Worm (Caenorhabditis elegans) whole organism, midembryonic: ENCODE data around the gene C29E4.15.

Experiments
- T22C8.4 ChIP-seq: fragments of 200-800 bp; sonication (Bioruptor generic); IDR thresholded peaks from 2 replicates; pipeline ENCODE4 v1.3.6; 2022; ENCODE audit warnings: missing genetic modification characterization, missing compliant biosample characterization
- cog-1 ChIP-seq: sonication (generic microtip); optimal IDR thresholded peaks from 2 replicates; lab custom pipeline; 2016; ENCODE audit warnings: missing genetic modification characterization, missing compliant biosample characterization
- flt-1 ChIP-seq: fragments of 200-800 bp; sonication (Bioruptor generic); IDR thresholded peaks from 2 replicates; pipeline ENCODE4 v1.3.6; 2022; ENCODE audit warnings: missing genetic modification characterization, missing compliant biosample characterization
- klf-2 ChIP-seq: fragments of 200-800 bp; sonication (Bioruptor generic); conservative IDR thresholded peaks from 2 replicates; pipeline ENCODE4 v1.3.6; 2022; ENCODE audit warnings: missing genetic modification reagents, missing genetic modification characterization, missing compliant biosample characterization
- med-1 ChIP-seq: sonication (generic microtip); optimal IDR thresholded peaks from 2 replicates; lab custom pipeline; 2017; ENCODE audit warnings: missing genetic modification characterization, mild to moderate bottlenecking, missing compliant biosample characterization, antibody characterized with exemption, missing genetic modification reagents; ENCODE audit not compliant: insufficient read depth
- ref-1 ChIP-seq: fragments of 200-800 bp; sonication (Bioruptor generic); conservative IDR thresholded peaks from 2 replicates; pipeline ENCODE4 v1.3.6; 2022; ENCODE audit warnings: missing genetic modification reagents, missing genetic modification characterization, missing compliant biosample characterization
- ztf-23 ChIP-seq: fragments of 200-800 bp; sonication (Bioruptor generic); IDR thresholded peaks from 2 replicates; pipeline ENCODE4 v1.3.6; 2022; ENCODE audit warnings: missing genetic modification reagents, missing genetic modification characterization, missing compliant biosample characterization
- ztf-29 ChIP-seq: fragments of 200-800 bp; sonication (Bioruptor generic); IDR thresholded peaks from 2 replicates; pipeline ENCODE4 v1.3.6; 2022; ENCODE audit warnings: missing genetic modification reagents, missing genetic modification characterization, missing compliant biosample characterization

DNA sequence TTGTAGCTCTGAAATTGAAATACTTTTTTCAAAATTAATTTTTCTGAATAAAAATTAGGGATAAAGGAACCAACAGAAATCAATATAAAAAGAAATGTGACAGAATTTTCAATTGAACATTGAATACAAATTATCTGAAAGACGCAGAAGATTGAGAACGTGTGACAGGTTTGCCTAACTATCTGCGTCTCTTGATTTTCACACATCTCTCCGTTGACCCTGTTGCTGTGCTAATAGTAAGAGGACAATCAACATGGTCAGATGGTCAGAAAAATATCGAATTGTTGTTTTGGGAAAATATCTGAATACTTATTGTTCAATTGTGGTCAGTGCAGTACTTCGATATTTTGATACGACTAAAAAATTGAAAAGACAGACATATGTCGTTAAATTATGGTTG is 40.8 kb upstream of the C29E4.15 start, which contains the start of gene ZK688.7:
- TF ChIP-seq ztf-23 (GFP tag; lab: Robert Waterston, UW) = no peak
- no peak for TF ChIP-seq ref-1 (GFP tag; lab: Robert Waterston, UW)
- TF ChIP-seq cog-1 (tag; lab: Kevin White, UChicago) = no peak
- TF ChIP-seq T22C8.4 = no peak
- TF ChIP-seq flt-1 (GFP tag; lab: Robert Waterston, UW) = no peak
- no peak for TF ChIP-seq klf-2 (GFP tag; lab: Robert Waterston, UW)
- TF ChIP-seq ztf-29 (GFP tag; lab: Robert Waterston, UW) = no peak
- TF ChIP-seq med-1 (GFP tag; lab: Kevin White, UChicago) = no peak
